Worm (Caenorhabditis elegans) whole organism, L4 larva: ENCODE results near the gene ZK1248.20.

ENCODE experiments used
- F44E2.7 ChIP-seq: fragments of 200-800 bp; sonication (Bioruptor generic); IDR thresholded peaks from 2 replicates; pipeline ENCODE4 v2.1.2; 2022; ENCODE audit warnings: missing genetic modification characterization, missing compliant biosample characterization
- R02D3.7 ChIP-seq: fragments of 150-350 bp; sonication (generic microtip); optimal IDR thresholded peaks from 3 replicates; lab custom pipeline; 2014; ENCODE audit warnings: missing biosample characterization, missing genetic modification characterization
- T26A8.4 ChIP-seq: fragments of 200-800 bp; sonication (Bioruptor generic); IDR thresholded peaks from 2 replicates; pipeline ENCODE4 v1.3.6; 2022; ENCODE audit warnings: missing genetic modification characterization, missing compliant biosample characterization
- aha-1 ChIP-seq: fragments of 150-350 bp; peaks from one replicate; lab custom pipeline; 2014; ENCODE audit warnings: missing biosample characterization, missing genetic modification characterization
- aly-2 ChIP-seq: sonication (generic microtip); optimal IDR thresholded peaks from 2 replicates; lab custom pipeline; 2018; ENCODE audit warnings: missing biosample characterization, missing genetic modification characterization
- ama-1 ChIP-seq: fragments of 150-350 bp; optimal IDR thresholded peaks from 2 replicates; lab custom pipeline; 2014; ENCODE audit warnings: inconsistent platforms, mixed read lengths
- arid-1 ChIP-seq: fragments of 200-800 bp; sonication (Bioruptor generic); conservative IDR thresholded peaks from 2 replicates; pipeline ENCODE4 v1.3.6; 2022; ENCODE audit warnings: missing genetic modification reagents, missing genetic modification characterization, missing compliant biosample characterization
- attf-4 ChIP-seq: sonication (generic microtip); optimal IDR thresholded peaks from 3 replicates; lab custom pipeline; 2017; ENCODE audit warnings: missing biosample characterization, missing genetic modification characterization
- ceh-20 ChIP-seq: fragments of 200-800 bp; sonication (Bioruptor generic); IDR thresholded peaks from 2 replicates; pipeline ENCODE4 v1.3.6; 2022; ENCODE audit warnings: missing genetic modification reagents, missing genetic modification characterization, missing compliant biosample characterization
- ceh-32 ChIP-seq: sonication (generic microtip); optimal IDR thresholded peaks from 2 replicates; lab custom pipeline; 2016; ENCODE audit warnings: mild to moderate bottlenecking, missing genetic modification characterization, missing compliant biosample characterization; ENCODE audit not compliant: poor library complexity
- ceh-62 ChIP-seq: sonication (generic microtip); optimal IDR thresholded peaks from 2 replicates; lab custom pipeline; 2017; ENCODE audit warnings: missing biosample characterization, missing genetic modification characterization
- ceh-82 ChIP-seq: sonication (generic microtip); optimal IDR thresholded peaks from 2 replicates; lab custom pipeline; 2017; ENCODE audit warnings: missing biosample characterization, missing genetic modification characterization
- ces-1 ChIP-seq: fragments of 150-350 bp; sonication (generic microtip); optimal IDR thresholded peaks from 4 replicates; lab custom pipeline; 2014; ENCODE audit warnings: missing biosample characterization, missing genetic modification reagents, missing genetic modification characterization
- daf-12 ChIP-seq: fragments of 150-350 bp; optimal IDR thresholded peaks from 2 replicates; lab custom pipeline; 2014; ENCODE audit warnings: missing biosample characterization, missing genetic modification reagents, missing genetic modification characterization
- daf-16 ChIP-seq, 3 experiments: sonication (generic microtip); optimal IDR thresholded peaks; 2 replicates each; lab custom pipeline; 2016 to 2017; ENCODE audit warnings: missing genetic modification characterization in 3 of 3, missing genetic modification reagents in 3 of 3, mild to moderate bottlenecking in 2 of 3, missing compliant biosample characterization in 2 of 3, missing biosample characterization in 1 of 3, moderate library complexity in 1 of 3
- dmd-9 ChIP-seq: fragments of 200-800 bp; sonication (Bioruptor generic); IDR thresholded peaks from 2 replicates; pipeline ENCODE4 v1.3.6; 2022; ENCODE audit warnings: missing genetic modification reagents, missing genetic modification characterization, missing compliant biosample characterization
- dpl-1 ChIP-seq: fragments of 150-350 bp; optimal IDR thresholded peaks from 2 replicates; lab custom pipeline; 2014; ENCODE audit warnings: missing biosample characterization, missing genetic modification reagents, missing genetic modification characterization
- duxl-1 ChIP-seq: sonication (generic microtip); optimal IDR thresholded peaks from 2 replicates; lab custom pipeline; 2016; ENCODE audit warnings: mild to moderate bottlenecking, missing genetic modification characterization, moderate library complexity, missing compliant biosample characterization; ENCODE audit not compliant: poor library complexity
- egl-43 ChIP-seq: fragments of 200-800 bp; sonication (Bioruptor generic); IDR thresholded peaks from 2 replicates; pipeline ENCODE4 v1.3.6; 2022; ENCODE audit warnings: missing genetic modification reagents, missing genetic modification characterization, missing compliant biosample characterization
- gei-8 ChIP-seq: fragments of 200-800 bp; sonication (Bioruptor generic); optimal IDR thresholded peaks from 2 replicates; lab custom pipeline; 2018; ENCODE audit warnings: mild to moderate bottlenecking, missing genetic modification characterization, missing compliant biosample characterization
- hlh-30 ChIP-seq: sonication (generic microtip); optimal IDR thresholded peaks from 2 replicates; lab custom pipeline; 2017; ENCODE audit warnings: antibody characterized with exemption, mild to moderate bottlenecking, missing genetic modification characterization, missing compliant biosample characterization; ENCODE audit not compliant: insufficient read depth
- lim-7 ChIP-seq: fragments of 200-800 bp; sonication (Bioruptor generic); IDR thresholded peaks from 2 replicates; pipeline ENCODE4 v1.3.6; 2022; ENCODE audit warnings: missing genetic modification characterization, missing compliant biosample characterization
- lin-13 ChIP-seq: fragments of 150-350 bp; optimal IDR thresholded peaks from 2 replicates; lab custom pipeline; 2014; ENCODE audit warnings: missing biosample characterization, missing genetic modification reagents, missing genetic modification characterization
- lin-39 ChIP-seq: fragments of 150-350 bp; optimal IDR thresholded peaks from 2 replicates; lab custom pipeline; 2014; ENCODE audit warnings: missing biosample characterization, missing genetic modification reagents, missing genetic modification characterization
- mdt-29 ChIP-seq: fragments of 200-800 bp; sonication (Bioruptor generic); IDR thresholded peaks from 2 replicates; pipeline ENCODE4 v1.3.6; 2022; ENCODE audit warnings: missing genetic modification reagents, missing genetic modification characterization, missing compliant biosample characterization
- mxl-2 ChIP-seq: fragments of 200-800 bp; sonication (Bioruptor generic); conservative IDR thresholded peaks from 2 replicates; pipeline ENCODE4 v1.3.6; 2022; ENCODE audit warnings: missing genetic modification reagents, missing genetic modification characterization, missing compliant biosample characterization
- mxl-3 ChIP-seq: fragments of 200-800 bp; sonication (Bioruptor generic); optimal IDR thresholded peaks from 2 replicates; lab custom pipeline; 2018; ENCODE audit warnings: mild to moderate bottlenecking, missing genetic modification characterization, missing compliant biosample characterization
- nhr-11 ChIP-seq: fragments of 150-350 bp; optimal IDR thresholded peaks from 2 replicates; lab custom pipeline; 2014; ENCODE audit warnings: missing biosample characterization, missing genetic modification characterization
- nhr-42 ChIP-seq: fragments of 200-800 bp; sonication (Bioruptor generic); IDR thresholded peaks from 2 replicates; pipeline ENCODE4 v1.3.6; 2022; ENCODE audit warnings: missing genetic modification characterization, missing compliant biosample characterization
- nhr-77 ChIP-seq: fragments of 150-350 bp; optimal IDR thresholded peaks from 2 replicates; lab custom pipeline; 2014; ENCODE audit warnings: missing biosample characterization, missing genetic modification characterization
- pha-4 ChIP-seq, 2 experiments: fragments of 150-350 bp in 1 of 2; fragments of 200-800 bp in 1 of 2; sonication (Bioruptor generic) in 1 of 2; IDR thresholded peaks in 1 of 2; optimal IDR thresholded peaks in 1 of 2; 2 replicates each; pipeline versions ENCODE4 v1.3.6 to Lab custom; 2014 to 2022; ENCODE audit warnings: missing genetic modification characterization in 2 of 2, missing genetic modification reagents in 2 of 2, missing biosample characterization in 1 of 2, missing compliant biosample characterization in 1 of 2
- php-3 ChIP-seq: fragments of 200-800 bp; sonication (Bioruptor generic); IDR thresholded peaks from 2 replicates; pipeline ENCODE4 v1.3.6; 2022; ENCODE audit warnings: missing genetic modification reagents, missing genetic modification characterization, missing compliant biosample characterization
- set-16 ChIP-seq: fragments of 200-800 bp; sonication (Bioruptor generic); IDR thresholded peaks from 2 replicates; pipeline ENCODE4 v1.3.6; 2022; ENCODE audit warnings: missing genetic modification reagents, missing genetic modification characterization, missing compliant biosample characterization
- tag-97 ChIP-seq: fragments of 200-800 bp; sonication (Bioruptor generic); IDR thresholded peaks from 2 replicates; pipeline ENCODE4 v1.3.6; 2022; ENCODE audit warnings: missing genetic modification characterization, missing compliant biosample characterization
- unc-130 ChIP-seq: sonication (generic microtip); optimal IDR thresholded peaks from 2 replicates; lab custom pipeline; 2016; ENCODE audit warnings: missing genetic modification reagents, missing genetic modification characterization, missing compliant biosample characterization
- unc-39 ChIP-seq: sonication (generic microtip); optimal IDR thresholded peaks from 2 replicates; lab custom pipeline; 2017; ENCODE audit warnings: missing biosample characterization, missing genetic modification characterization
- unc-62 ChIP-seq, 3 experiments: fragments of 150-350 bp in 1 of 3; sonication (generic microtip); optimal IDR thresholded peaks in 2 of 3; peaks in 1 of 3; 1 replicate in 1 of 3; 2 replicates in 2 of 3; lab custom pipeline; 2014 to 2017; ENCODE audit warnings: missing biosample characterization in 3 of 3, missing genetic modification characterization in 3 of 3, missing genetic modification reagents in 3 of 3, missing genotype in 1 of 3
- zag-1 ChIP-seq: fragments of 150-350 bp; optimal IDR thresholded peaks from 2 replicates; lab custom pipeline; 2014; ENCODE audit warnings: missing biosample characterization, missing genetic modification characterization
- ztf-11 ChIP-seq: fragments of 150-350 bp; optimal IDR thresholded peaks from 2 replicates; lab custom pipeline; 2014; ENCODE audit warnings: missing biosample characterization, missing genetic modification characterization

ZK1248.20 gene

ce11 chrII:5785504-5785903 lies 30.9 kb upstream of the ZK1248.20 start:
- TF ChIP-seq ces-1 (GFP tag; lab: Kevin White, UChicago), result no peak
- TF ChIP-seq unc-62 (GFP tag; optimal IDR thresholded peaks at IDR 0.05 in 1 of 2; lab: Kevin White, UChicago), result peak in 1 of 2 experiments; percentile 92
- TF ChIP-seq unc-62 (tag; optimal IDR thresholded peaks at IDR 0.05; lab: Kevin White, UChicago), result no peak

DNA sequence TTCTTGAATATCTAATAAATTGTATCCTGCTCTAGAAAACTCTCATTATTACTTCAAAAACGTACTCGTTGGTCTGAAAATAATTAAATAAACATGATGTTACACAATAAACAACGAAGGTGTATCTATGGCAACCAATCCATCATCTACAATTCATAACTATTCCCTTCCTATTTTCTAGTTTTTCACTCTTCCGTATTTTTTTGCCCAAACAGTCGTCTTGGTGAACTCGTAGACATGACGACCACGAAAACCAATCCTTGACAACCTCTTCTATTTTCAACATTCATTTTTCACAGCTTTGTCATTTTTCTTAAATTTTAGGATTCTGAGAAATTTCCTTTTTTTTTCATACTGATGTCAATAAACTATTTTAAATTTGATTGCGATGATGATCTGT lies 27.6 kb upstream of the ZK1248.20 start, which contains the start of gene K05F1.13:
TSS of gene K05F1.13 (plus strand) at position 301 of the 400 bp plus-strand sequence.
- TF ChIP-seq aha-1 (tag; lab: Kevin White, UChicago) (peak; percentile 74), ceh-82 (tag; lab: Kevin White, UChicago) (no peak)

ce11 chrII:5790313-5790773 lies 26.1 kb upstream of the ZK1248.20 start, which contains the start of gene lect-2:
TSS of gene lect-2 (plus strand) at chrII:5790723.
- peak in 1 of 2 experiments; percentile 40 for TF ChIP-seq daf-16 (GFP tag; optimal IDR thresholded peaks at IDR 0.05; lab: Kevin White, UChicago)
- TF ChIP-seq daf-16 (tag; optimal IDR thresholded peaks at IDR 0.05; lab: Kevin White, UChicago), result no peak
- no peak for TF ChIP-seq ceh-32
- TF ChIP-seq R02D3.7, result no peak
- TF ChIP-seq nhr-11 (tag; lab: Kevin White, UChicago), result peak; percentile 59
- no peak for TF ChIP-seq arid-1 (GFP tag; lab: Robert Waterston, UW)
- no peak for TF ChIP-seq ceh-62 (tag; lab: Kevin White, UChicago)
- TF ChIP-seq aha-1 (tag; lab: Kevin White, UChicago), result peak; percentile 81

DNA sequence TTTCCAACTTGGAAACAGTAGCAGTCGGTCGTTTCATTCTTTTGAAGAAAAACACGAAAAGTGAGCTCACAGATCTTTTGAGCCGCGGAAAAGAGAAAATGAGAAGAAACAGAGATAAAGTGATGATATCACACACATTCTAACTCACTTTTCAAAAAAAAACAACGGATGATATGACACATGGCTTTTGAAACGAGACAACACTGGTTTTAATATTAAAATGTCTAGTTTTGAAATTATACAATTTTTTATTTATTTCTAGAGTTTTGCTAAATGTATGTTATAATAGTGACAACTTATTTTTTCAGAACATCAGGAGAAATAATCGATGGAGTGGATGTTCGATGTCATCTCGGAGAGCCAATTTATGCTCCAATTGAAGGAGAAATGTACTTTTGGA lies 24.0 kb upstream of the ZK1248.20 start, which contains the start of gene K05F1.14:
TSS of gene K05F1.14 (minus strand) at position 101 of the 400 bp plus-strand sequence.
- TF ChIP-seq ztf-11, result no peak
- TF ChIP-seq mxl-3 (GFP tag; lab: Kevin White, UChicago), result no peak
- no peak for TF ChIP-seq arid-1 (GFP tag; lab: Robert Waterston, UW)
- TF ChIP-seq ceh-82 (tag; lab: Kevin White, UChicago), result no peak
- no peak for TF ChIP-seq zag-1 (tag; lab: Kevin White, UChicago)
- no peak for TF ChIP-seq hlh-30 (tag; lab: Kevin White, UChicago)
- no peak for TF ChIP-seq lin-13 (GFP tag; lab: Kevin White, UChicago)
- no peak for TF ChIP-seq attf-4 (tag; lab: Kevin White, UChicago)
- no peak for TF ChIP-seq lim-7 (GFP tag; lab: Robert Waterston, UW)

ce11 chrII:5794195-5794594 lies 22.3 kb upstream of the ZK1248.20 start, which contains the start of gene acdh-8:
TSS of gene acdh-8 (plus strand) at chrII:5794495.
- TF ChIP-seq lim-7 (GFP tag; lab: Robert Waterston, UW), result no peak
- no peak for TF ChIP-seq php-3 (GFP tag; lab: Robert Waterston, UW)
- TF ChIP-seq gei-8 (GFP tag; lab: Kevin White, UChicago), result no peak
- TF ChIP-seq egl-43 (GFP tag; lab: Robert Waterston, UW), result no peak
- no peak for TF ChIP-seq pha-4 (GFP tag; IDR thresholded peaks at IDR 0.05; lab: Robert Waterston, UW)
- TF ChIP-seq pha-4 (tag; optimal IDR thresholded peaks at IDR 0.05; lab: Kevin White, UChicago), result no peak
- TF ChIP-seq F44E2.7 (GFP tag; lab: Robert Waterston, UW), result no peak
- no peak for TF ChIP-seq nhr-42 (GFP tag; lab: Robert Waterston, UW)
- TF ChIP-seq ama-1 (lab: Kevin White, UChicago), result no peak
- no peak for TF ChIP-seq ceh-20 (GFP tag; lab: Robert Waterston, UW)

DNA sequence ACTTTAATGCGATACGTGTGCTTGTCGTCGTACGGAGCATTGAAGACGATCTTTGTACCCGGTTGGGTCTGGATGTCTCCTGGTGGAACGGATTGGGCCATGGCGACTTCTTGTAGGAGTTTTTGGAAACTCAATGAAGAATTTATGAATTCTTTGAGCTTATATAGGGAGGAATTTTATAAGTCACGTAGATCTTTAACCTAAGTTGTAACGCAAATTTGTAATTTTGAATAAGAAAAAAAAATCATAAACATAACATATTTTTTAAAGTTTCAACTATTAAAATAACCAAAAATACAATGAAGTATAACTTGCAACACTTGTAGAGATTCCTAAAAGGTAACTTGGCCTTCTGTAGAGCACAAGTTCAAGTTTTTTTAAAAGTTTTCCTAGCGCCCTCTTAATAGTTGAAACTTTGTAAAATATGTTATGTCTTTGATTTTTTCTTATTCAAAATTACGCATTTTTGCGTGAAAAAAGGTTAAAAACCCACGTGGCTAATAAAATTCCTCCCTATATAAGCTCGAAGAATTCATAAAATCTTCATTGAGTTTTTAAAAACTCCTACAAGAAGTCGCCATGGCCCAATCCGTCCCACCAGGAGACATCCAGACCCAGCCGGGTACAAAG lies 19.0 kb upstream of the ZK1248.20 start, which contains the start of the genes msp-63 and msp-142:
TSS of gene msp-63 (minus strand) at position 101 of the 630 bp plus-strand sequence.
TSS of gene msp-142 (plus strand) at position 580 of the 630 bp plus-strand sequence.
- TF ChIP-seq unc-130 (no peak), set-16 (GFP tag; lab: Robert Waterston, UW) (no peak), mxl-2 (GFP tag; lab: Robert Waterston, UW) (no peak), mdt-29 (GFP tag; lab: Robert Waterston, UW) (no peak), aly-2 (no peak), lin-39 (tag; lab: Kevin White, UChicago) (no peak), aha-1 (tag; lab: Kevin White, UChicago) (no peak), dpl-1 (GFP tag; lab: Kevin White, UChicago) (no peak), tag-97 (no peak), T26A8.4 (GFP tag; lab: Robert Waterston, UW) (no peak), daf-12 (tag; lab: Kevin White, UChicago) (no peak), duxl-1 (tag; lab: Kevin White, UChicago) (no peak), nhr-77 (tag; lab: Kevin White, UChicago) (no peak), nhr-42 (GFP tag; lab: Robert Waterston, UW) (no peak), unc-39 (no peak), dmd-9 (GFP tag; lab: Robert Waterston, UW) (no peak), ces-1 (GFP tag; lab: Kevin White, UChicago) (no peak)
